Fruit fly (Drosophila melanogaster): Measurements from ENCODE around the gene CG42359.
A peak's percentile ranks its signal among the peaks of the same experiment; 100 is the strongest.

The CG42359 gene

dm6 chr3R:19118505-19119138 is 43.5 kb downstream of the CG42359 start (continued):
- TF ChIP-seq Max (GFP tag; optimal IDR thresholded peaks at IDR 0.05) (no peak), D19A (tag; optimal IDR thresholded peaks at IDR 0.05) (no peak), Rx (GFP tag; IDR thresholded peaks at IDR 0.05) (0 out of 2 replicates have a peak, but pooled peaks have one; percentile 17), CG16813 (GFP tag; IDR thresholded peaks at IDR 0.05; ENCODE audit: partially characterized antibody) (no peak), NK7.1 (GFP tag; optimal IDR thresholded peaks at IDR 0.05) (no peak), sd (tag; optimal IDR thresholded peaks at IDR 0.05) (no peak), CG10431 (GFP tag; optimal IDR thresholded peaks at IDR 0.05) (no peak), tgo (GFP tag; IDR thresholded peaks at IDR 0.05) (peak; percentile 33; the same call in 1 of the 3 replicates), CG18619 (GFP tag; optimal IDR thresholded peaks at IDR 0.05) (no peak), Pdp1 (GFP tag; optimal IDR thresholded peaks at IDR 0.05) (peak in 1 of 2 experiments; percentile 5), D (optimal IDR thresholded peaks at IDR 0.05) (no peak), D (GFP tag; optimal IDR thresholded peaks at IDR 0.05) (no peak), gro (GFP tag; optimal IDR thresholded peaks at IDR 0.05) (no peak), Dip2 (GFP tag; IDR thresholded peaks at IDR 0.05) (no peak), CG3838 (GFP tag; optimal IDR thresholded peaks at IDR 0.05) (no peak), Taf1 (GFP tag; IDR thresholded peaks at IDR 0.05) (no peak), ato (GFP tag; IDR thresholded peaks at IDR 0.05; ENCODE audit: partially characterized antibody) (no peak), so (GFP tag; IDR thresholded peaks at IDR 0.05) (0 out of 3 replicates have a peak, but pooled peaks have one; percentile 40), zen (tag; optimal IDR thresholded peaks at IDR 0.05) (no peak), Bdp1 (GFP tag; optimal IDR thresholded peaks at IDR 0.05) (no peak), CG9876 (GFP tag; optimal IDR thresholded peaks at IDR 0.05) (no peak), phol (tag; optimal IDR thresholded peaks at IDR 0.05) (no peak), pros (GFP tag; optimal IDR thresholded peaks at IDR 0.05) (no peak), p53 (GFP tag; optimal IDR thresholded peaks at IDR 0.05) (no peak), NC2β (GFP tag; optimal IDR thresholded peaks at IDR 0.05) (no peak), CG15479 (GFP tag; optimal IDR thresholded peaks at IDR 0.05) (no peak), Opbp (GFP tag; IDR thresholded peaks at IDR 0.05; ENCODE audit: partially characterized antibody) (no peak), YL-1 (GFP tag; optimal IDR thresholded peaks at IDR 0.05) (no peak), tap (tag; optimal IDR thresholded peaks at IDR 0.05) (no peak), CG9932 (GFP tag; IDR thresholded peaks at IDR 0.05) (no peak), CG6683 (GFP tag; optimal IDR thresholded peaks at IDR 0.05) (no peak), CG11504 (tag; optimal IDR thresholded peaks at IDR 0.05) (peak; percentile 66), ERR (GFP tag; optimal IDR thresholded peaks at IDR 0.05) (no peak), CG32532 (GFP tag; IDR thresholded peaks at IDR 0.05) (no peak), en (GFP tag; optimal IDR thresholded peaks at IDR 0.05) (no peak), CG12071 (GFP tag; optimal IDR thresholded peaks at IDR 0.05) (no peak), CG13287 (GFP tag; IDR thresholded peaks at IDR 0.05; ENCODE audit: partially characterized antibody) (no peak), ken (GFP tag; IDR thresholded peaks at IDR 0.05) (peak; percentile 38; the same call in 1 of the 3 replicates), CG18262 (tag; optimal IDR thresholded peaks at IDR 0.05) (peak; percentile 31), Hmr (GFP tag; optimal IDR thresholded peaks at IDR 0.05) (no peak), CG12155 (GFP tag; optimal IDR thresholded peaks at IDR 0.05) (no peak), jumu (GFP tag; optimal IDR thresholded peaks at IDR 0.05) (no peak), CG31441 (GFP tag; IDR thresholded peaks at IDR 0.05) (no peak), tx (GFP tag; optimal IDR thresholded peaks at IDR 0.05) (no peak), CG6654 (GFP tag; optimal IDR thresholded peaks at IDR 0.05) (no peak), az2 (GFP tag; optimal IDR thresholded peaks at IDR 0.05) (peak; percentile 22), CG9797 (GFP tag; optimal IDR thresholded peaks at IDR 0.05) (no peak), toy (GFP tag; IDR thresholded peaks at IDR 0.05) (no peak), pfk (GFP tag; optimal IDR thresholded peaks at IDR 0.05) (no peak), Hand (GFP tag; optimal IDR thresholded peaks at IDR 0.05) (no peak), Tbp (GFP tag; optimal IDR thresholded peaks at IDR 0.05) (no peak)
